Worm (Caenorhabditis elegans): ENCODE results near the gene clec-132.

DNA sequence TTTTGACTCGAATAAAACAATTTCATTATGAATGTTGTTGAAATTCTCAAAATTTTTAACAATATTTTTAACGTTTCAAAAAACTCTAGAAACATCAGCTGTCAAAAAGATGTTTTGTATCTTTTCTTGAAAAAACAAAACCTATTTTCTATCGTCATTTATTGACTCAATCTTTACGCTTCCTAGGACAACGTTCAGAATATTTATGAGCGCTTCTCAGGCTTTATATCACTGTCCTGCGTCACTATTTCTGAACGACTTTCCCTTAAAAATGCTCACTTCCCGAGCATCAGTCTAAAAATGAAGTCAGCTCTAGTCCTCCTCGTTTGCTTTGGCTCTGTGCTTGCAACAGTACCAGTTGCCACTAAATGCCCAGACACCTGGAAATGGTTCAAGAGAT lies 1.3 kb downstream of the clec-132 start, which contains the start of gene clec-133:
- TF ChIP-seq him-1 (tag; optimal IDR thresholded peaks at IDR 0.05) (no peak), dao-5 (tag; optimal IDR thresholded peaks at IDR 0.05) (no peak), W03F9.2 (tag; optimal IDR thresholded peaks at IDR 0.05) (no peak)
